In genomic region chr3L:17012017-17012719, dm6 we compare ENCODE assay signal across 1 fruit fly cellular context.
A peak's percentile ranks its signal among the peaks of the same experiment; 100 is the strongest.
TF ChIP-seq lines count a peak whose summit lies in the region.

TSS of gene CG3764 (minus strand) at chr3L:17012565.

TF ChIP-seq in whole organism, embryonic, 481 proteins besides CTCF, POLR2A, EP300 and RAD21 (continued from another document and continues in another):
- no peak for TF ChIP-seq Gsc (GFP tag; IDR thresholded peaks at IDR 0.05; lab: Robert Waterston, UW)
- TF ChIP-seq CG17802 (tag; optimal IDR thresholded peaks at IDR 0.05; lab: Kevin White, UChicago), result peak; percentile 72
- peak; percentile 46 for TF ChIP-seq BEAF-32 (GFP tag; optimal IDR thresholded peaks at IDR 0.05; lab: Kevin White, UChicago)
- TF ChIP-seq Eip74EF (GFP tag; optimal IDR thresholded peaks at IDR 0.05; lab: Kevin White, UChicago), result peak in 1 of 2 experiments; percentile 96
- TF ChIP-seq Hmx (GFP tag; optimal IDR thresholded peaks at IDR 0.05; lab: Kevin White, UChicago), result no peak
- peak; percentile 62 for TF ChIP-seq ttk (GFP tag; IDR thresholded peaks at IDR 0.05; lab: Robert Waterston, UW)
- 0 out of 2 replicates have a peak, but pooled peaks have one; percentile 31 for TF ChIP-seq gt (GFP tag; IDR thresholded peaks at IDR 0.05; lab: Robert Waterston, UW)
- peak; percentile 40 for TF ChIP-seq CG30403 (GFP tag; optimal IDR thresholded peaks at IDR 0.05; lab: Kevin White, UChicago)
- peak; percentile 85 for TF ChIP-seq NC2β (GFP tag; optimal IDR thresholded peaks at IDR 0.05; lab: Kevin White, UChicago)
- TF ChIP-seq NK7.1 (GFP tag; optimal IDR thresholded peaks at IDR 0.05; lab: Kevin White, UChicago), result peak; percentile 77
- TF ChIP-seq pnt (GFP tag; optimal IDR thresholded peaks at IDR 0.05; lab: Kevin White, UChicago), result peak; percentile 60
- no peak for TF ChIP-seq sna (GFP tag; IDR thresholded peaks at IDR 0.05; lab: Robert Waterston, UW; ENCODE audit: partially characterized antibody)
- TF ChIP-seq sc (optimal IDR thresholded peaks at IDR 0.05; lab: Kevin White, UChicago), result no peak
- peak; percentile 70 for TF ChIP-seq sc (GFP tag; optimal IDR thresholded peaks at IDR 0.05; lab: Kevin White, UChicago)
- TF ChIP-seq CG8924 (tag; optimal IDR thresholded peaks at IDR 0.05; lab: Kevin White, UChicago), result peak; percentile 78
- peak; percentile 76 for TF ChIP-seq CG13424 (tag; optimal IDR thresholded peaks at IDR 0.05; lab: Kevin White, UChicago)
- peak; percentile 67 for TF ChIP-seq grn (GFP tag; optimal IDR thresholded peaks at IDR 0.05; lab: Kevin White, UChicago)
- TF ChIP-seq Dfd (GFP tag; optimal IDR thresholded peaks at IDR 0.05; lab: Kevin White, UChicago), result no peak
- peak; percentile 60 for TF ChIP-seq slbo (GFP tag; IDR thresholded peaks at IDR 0.05; lab: Robert Waterston, UW)
- TF ChIP-seq CG11696 (GFP tag; IDR thresholded peaks at IDR 0.05; lab: Robert Waterston, UW), result 0 out of 2 replicates have a peak, but pooled peaks have one; percentile 6
- TF ChIP-seq CG2202 (tag; optimal IDR thresholded peaks at IDR 0.05; lab: Kevin White, UChicago), result peak; percentile 78
- TF ChIP-seq CG18599 (GFP tag; optimal IDR thresholded peaks at IDR 0.05; lab: Kevin White, UChicago), result peak; percentile 76
- peak; percentile 34 for TF ChIP-seq cato (GFP tag; optimal IDR thresholded peaks at IDR 0.05; lab: Kevin White, UChicago; ENCODE audit: borderline replicate concordance)
- peak; percentile 54 for TF ChIP-seq CG3995 (GFP tag; optimal IDR thresholded peaks at IDR 0.05; lab: Kevin White, UChicago)
- TF ChIP-seq slou (GFP tag; optimal IDR thresholded peaks at IDR 0.05; lab: Kevin White, UChicago), result no peak
- peak; percentile 52 for TF ChIP-seq Six4 (GFP tag; optimal IDR thresholded peaks at IDR 0.05; lab: Kevin White, UChicago)
- no peak for TF ChIP-seq h (optimal IDR thresholded peaks at IDR 0.05; lab: Kevin White, UChicago)
- TF ChIP-seq CG9609 (GFP tag; optimal IDR thresholded peaks at IDR 0.05; lab: Kevin White, UChicago), result peak; percentile 63
- TF ChIP-seq CG33557 (GFP tag; optimal IDR thresholded peaks at IDR 0.05; lab: Kevin White, UChicago), result peak; percentile 82
- peak; percentile 59 for TF ChIP-seq CG13624 (GFP tag; optimal IDR thresholded peaks at IDR 0.05; lab: Kevin White, UChicago)
- peak; percentile 79 for TF ChIP-seq CG2678 (tag; optimal IDR thresholded peaks at IDR 0.05; lab: Kevin White, UChicago)
- no peak for TF ChIP-seq CG34224 (GFP tag; IDR thresholded peaks at IDR 0.05; lab: Robert Waterston, UW; ENCODE audit: partially characterized antibody)
- no peak for TF ChIP-seq toy (GFP tag; IDR thresholded peaks at IDR 0.05; lab: Robert Waterston, UW)
- peak; percentile 82 for TF ChIP-seq Camta (GFP tag; optimal IDR thresholded peaks at IDR 0.05; lab: Kevin White, UChicago)
- TF ChIP-seq CG12236 (GFP tag; optimal IDR thresholded peaks at IDR 0.05; lab: Kevin White, UChicago), result peak; percentile 68
- peak; percentile 91 for TF ChIP-seq CG12071 (GFP tag; optimal IDR thresholded peaks at IDR 0.05; lab: Kevin White, UChicago)
- TF ChIP-seq MBD-R2 (GFP tag; IDR thresholded peaks at IDR 0.05; lab: Robert Waterston, UW), result peak; percentile 58; the same call in 1 of the 2 replicates
- TF ChIP-seq sqz (GFP tag; optimal IDR thresholded peaks at IDR 0.05; lab: Kevin White, UChicago), result peak; percentile 87
- peak; percentile 42 to 59 for TF ChIP-seq chif (GFP tag; optimal IDR thresholded peaks at IDR 0.05; lab: Kevin White, UChicago)
- TF ChIP-seq Mes4 (GFP tag; optimal IDR thresholded peaks at IDR 0.05; lab: Kevin White, UChicago), result peak; percentile 83
- peak; percentile 83 for TF ChIP-seq vvl (GFP tag; IDR thresholded peaks at IDR 0.05; lab: Robert Waterston, UW)
- peak; percentile 47 for TF ChIP-seq D19A (tag; optimal IDR thresholded peaks at IDR 0.05; lab: Kevin White, UChicago)
- TF ChIP-seq Hey (tag; optimal IDR thresholded peaks at IDR 0.05; lab: Kevin White, UChicago), result peak; percentile 79
- peak; percentile 72 for TF ChIP-seq Vsx1 (GFP tag; optimal IDR thresholded peaks at IDR 0.05; lab: Kevin White, UChicago)
- TF ChIP-seq CG12104 (GFP tag; optimal IDR thresholded peaks at IDR 0.05; lab: Kevin White, UChicago), result peak; percentile 74
- TF ChIP-seq CG18476 (GFP tag; optimal IDR thresholded peaks at IDR 0.05; lab: Kevin White, UChicago), result peak; percentile 37
- peak; percentile 67 for TF ChIP-seq CG18262 (tag; optimal IDR thresholded peaks at IDR 0.05; lab: Kevin White, UChicago)
- TF ChIP-seq CG7271 (tag; optimal IDR thresholded peaks at IDR 0.05; lab: Kevin White, UChicago), result peak; percentile 72
- TF ChIP-seq CG10462 (GFP tag; optimal IDR thresholded peaks at IDR 0.05; lab: Kevin White, UChicago), result peak; percentile 37
- TF ChIP-seq al (GFP tag; IDR thresholded peaks at IDR 0.05; lab: Robert Waterston, UW), result no peak
- peak; percentile 62 for TF ChIP-seq Abd-B (GFP tag; optimal IDR thresholded peaks at IDR 0.05; lab: Kevin White, UChicago)
- TF ChIP-seq CG10366 (GFP tag; IDR thresholded peaks at IDR 0.05; lab: Robert Waterston, UW), result no peak
- TF ChIP-seq bbx (GFP tag; IDR thresholded peaks at IDR 0.05; lab: Robert Waterston, UW; ENCODE audit: partially characterized antibody), result peak; percentile 65
- TF ChIP-seq btn (GFP tag; optimal IDR thresholded peaks at IDR 0.05; lab: Kevin White, UChicago), result peak; percentile 77
- TF ChIP-seq CG43689 (GFP tag; IDR thresholded peaks at IDR 0.05; lab: Robert Waterston, UW), result no peak
- TF ChIP-seq slp2 (GFP tag; optimal IDR thresholded peaks at IDR 0.05; lab: Kevin White, UChicago), result peak; percentile 59
- TF ChIP-seq Ada2b (GFP tag; IDR thresholded peaks at IDR 0.05; lab: Robert Waterston, UW), result peak; percentile 37; the same call in 1 of the 2 replicates
- no peak for TF ChIP-seq cas (GFP tag; IDR thresholded peaks at IDR 0.05; lab: Robert Waterston, UW)
- TF ChIP-seq emc (GFP tag; optimal IDR thresholded peaks at IDR 0.05; lab: Kevin White, UChicago), result peak; percentile 71
- TF ChIP-seq shn (GFP tag; optimal IDR thresholded peaks at IDR 0.05; lab: Kevin White, UChicago), result peak; percentile 60
- no peak for TF ChIP-seq CG9437 (GFP tag; optimal IDR thresholded peaks at IDR 0.05; lab: Kevin White, UChicago)
- peak; percentile 80 for TF ChIP-seq CG13123 (GFP tag; optimal IDR thresholded peaks at IDR 0.05; lab: Kevin White, UChicago)
- TF ChIP-seq nmo (GFP tag; optimal IDR thresholded peaks at IDR 0.05; lab: Kevin White, UChicago), result peak; percentile 70
- peak; percentile 40 for TF ChIP-seq vfl (GFP tag; optimal IDR thresholded peaks at IDR 0.05; lab: Kevin White, UChicago)
- TF ChIP-seq CG3065 (GFP tag; optimal IDR thresholded peaks at IDR 0.05; lab: Kevin White, UChicago), result peak; percentile 38
- TF ChIP-seq Mrtf (GFP tag; IDR thresholded peaks at IDR 0.05; lab: Robert Waterston, UW), result peak; percentile 50; the same call in 1 of the 3 replicates
- peak; percentile 33 for TF ChIP-seq tup (GFP tag; optimal IDR thresholded peaks at IDR 0.05; lab: Kevin White, UChicago)
- no peak for TF ChIP-seq pita (GFP tag; optimal IDR thresholded peaks at IDR 0.05; lab: Kevin White, UChicago)
- peak; percentile 100 for TF ChIP-seq ewg (GFP tag; optimal IDR thresholded peaks at IDR 0.05; lab: Kevin White, UChicago)
- TF ChIP-seq da (GFP tag; optimal IDR thresholded peaks at IDR 0.05; lab: Kevin White, UChicago), result peak; percentile 72
- TF ChIP-seq CG32767 (GFP tag; IDR thresholded peaks at IDR 0.05; lab: Robert Waterston, UW), result peak; percentile 88
- TF ChIP-seq CG2875 (GFP tag; optimal IDR thresholded peaks at IDR 0.05; lab: Kevin White, UChicago), result peak; percentile 87
- no peak for TF ChIP-seq CG2129 (GFP tag; IDR thresholded peaks at IDR 0.05; lab: Robert Waterston, UW; ENCODE audit: partially characterized antibody)
- TF ChIP-seq CG12155 (GFP tag; optimal IDR thresholded peaks at IDR 0.05; lab: Kevin White, UChicago), result no peak
- peak; percentile 61 for TF ChIP-seq CG13287 (GFP tag; IDR thresholded peaks at IDR 0.05; lab: Robert Waterston, UW; ENCODE audit: partially characterized antibody)
- peak; percentile 77 for TF ChIP-seq CG15011 (GFP tag; optimal IDR thresholded peaks at IDR 0.05; lab: Kevin White, UChicago)
- TF ChIP-seq CG14965 (GFP tag; optimal IDR thresholded peaks at IDR 0.05; lab: Kevin White, UChicago; ENCODE audit: borderline replicate concordance), result peak; percentile 34
- peak in 1 of 2 experiments; percentile 39 for TF ChIP-seq insv (GFP tag; optimal IDR thresholded peaks at IDR 0.05; lab: Kevin White, UChicago)
- TF ChIP-seq HLHmδ (GFP tag; optimal IDR thresholded peaks at IDR 0.05; lab: Kevin White, UChicago), result peak; percentile 94
- TF ChIP-seq stc (GFP tag; IDR thresholded peaks at IDR 0.05; lab: Robert Waterston, UW), result peak; percentile 73
- TF ChIP-seq Fer2 (tag; optimal IDR thresholded peaks at IDR 0.05; lab: Kevin White, UChicago), result peak; percentile 67
- TF ChIP-seq ash1 (GFP tag; optimal IDR thresholded peaks at IDR 0.05; lab: Kevin White, UChicago), result peak; percentile 89
- TF ChIP-seq twi (tag; optimal IDR thresholded peaks at IDR 0.05; lab: Kevin White, UChicago), result peak; percentile 49
- no peak for TF ChIP-seq CG4730 (GFP tag; IDR thresholded peaks at IDR 0.05; lab: Robert Waterston, UW)
- peak; percentile 31 for TF ChIP-seq CG30431 (GFP tag; optimal IDR thresholded peaks at IDR 0.05; lab: Kevin White, UChicago)
- TF ChIP-seq CG9215 (GFP tag; IDR thresholded peaks at IDR 0.05; lab: Robert Waterston, UW), result no peak
- TF ChIP-seq dmrt99B (tag; optimal IDR thresholded peaks at IDR 0.05; lab: Kevin White, UChicago), result peak; percentile 68
- TF ChIP-seq CG5180 (GFP tag; optimal IDR thresholded peaks at IDR 0.05; lab: Kevin White, UChicago), result peak; percentile 73
- TF ChIP-seq CG17829 (tag; optimal IDR thresholded peaks at IDR 0.05; lab: Kevin White, UChicago), result peak; percentile 76
- peak; percentile 83 for TF ChIP-seq CoRest (tag; optimal IDR thresholded peaks at IDR 0.05; lab: Kevin White, UChicago)
- peak; percentile 90 for TF ChIP-seq Fer1 (GFP tag; optimal IDR thresholded peaks at IDR 0.05; lab: Kevin White, UChicago)
- peak; percentile 32 for TF ChIP-seq Bteb2 (GFP tag; optimal IDR thresholded peaks at IDR 0.05; lab: Kevin White, UChicago)
- no peak for TF ChIP-seq ap (GFP tag; IDR thresholded peaks at IDR 0.05; lab: Robert Waterston, UW)
- TF ChIP-seq tx (GFP tag; optimal IDR thresholded peaks at IDR 0.05; lab: Kevin White, UChicago), result peak; percentile 47
- TF ChIP-seq lmd (GFP tag; IDR thresholded peaks at IDR 0.05; lab: Robert Waterston, UW), result peak; percentile 45; the same call in 1 of the 2 replicates
- no peak for TF ChIP-seq Hr78 (GFP tag; optimal IDR thresholded peaks at IDR 0.05; lab: Kevin White, UChicago)
- TF ChIP-seq CG10431 (GFP tag; optimal IDR thresholded peaks at IDR 0.05; lab: Kevin White, UChicago), result peak; percentile 86
- peak; percentile 100 for TF ChIP-seq Opbp (GFP tag; IDR thresholded peaks at IDR 0.05; lab: Robert Waterston, UW; ENCODE audit: partially characterized antibody)
- peak; percentile 76 for TF ChIP-seq CG13894 (tag; optimal IDR thresholded peaks at IDR 0.05; lab: Kevin White, UChicago)
- TF ChIP-seq Stat92E (GFP tag; optimal IDR thresholded peaks at IDR 0.05; lab: Kevin White, UChicago), result peak in 1 of 3 experiments; percentile 72
- peak; percentile 64 for TF ChIP-seq CG8388 (GFP tag; optimal IDR thresholded peaks at IDR 0.05; lab: Kevin White, UChicago)
- no peak for TF ChIP-seq HLH4C (GFP tag; IDR thresholded peaks at IDR 0.05; lab: Robert Waterston, UW; ENCODE audit: partially characterized antibody)
- TF ChIP-seq dan (GFP tag; IDR thresholded peaks at IDR 0.05; lab: Robert Waterston, UW), result no peak
- TF ChIP-seq CG34376 (GFP tag; optimal IDR thresholded peaks at IDR 0.05; lab: Kevin White, UChicago), result peak; percentile 95
- peak; percentile 24 for TF ChIP-seq CG7745 (tag; optimal IDR thresholded peaks at IDR 0.05; lab: Kevin White, UChicago)
- TF ChIP-seq Scr (GFP tag; IDR thresholded peaks at IDR 0.05; lab: Robert Waterston, UW; ENCODE audit: partially characterized antibody), result peak; percentile 44; the same call in 1 of the 2 replicates
- no peak for TF ChIP-seq CG2889 (GFP tag; IDR thresholded peaks at IDR 0.05; lab: Robert Waterston, UW)
- peak; percentile 67 for TF ChIP-seq Hand (GFP tag; optimal IDR thresholded peaks at IDR 0.05; lab: Kevin White, UChicago)
- no peak for TF ChIP-seq crol (GFP tag; IDR thresholded peaks at IDR 0.05; lab: Robert Waterston, UW)
- TF ChIP-seq dmrt11E (tag; optimal IDR thresholded peaks at IDR 0.05; lab: Kevin White, UChicago), result peak; percentile 44
- TF ChIP-seq CG4282 (GFP tag; optimal IDR thresholded peaks at IDR 0.05; lab: Kevin White, UChicago), result peak; percentile 72
- peak; percentile 82; the same call in 2 of the 3 replicates for TF ChIP-seq ken (GFP tag; IDR thresholded peaks at IDR 0.05; lab: Robert Waterston, UW)
- no peak for TF ChIP-seq Hr39 (optimal IDR thresholded peaks at IDR 0.05; lab: Kevin White, UChicago)
- peak; percentile 47; the same call in 1 of the 3 replicates for TF ChIP-seq CG6791 (GFP tag; IDR thresholded peaks at IDR 0.05; lab: Robert Waterston, UW; ENCODE audit: partially characterized antibody)
- peak; percentile 6 for TF ChIP-seq fd96Cb (tag; optimal IDR thresholded peaks at IDR 0.05; lab: Kevin White, UChicago)
- peak; percentile 44; the same call in 2 of the 3 replicates for TF ChIP-seq so (GFP tag; IDR thresholded peaks at IDR 0.05; lab: Robert Waterston, UW)
- TF ChIP-seq GATAe (GFP tag; conservative IDR thresholded peaks at IDR 0.05; lab: Robert Waterston, UW), result no peak
- peak; percentile 50 for TF ChIP-seq maf-S (GFP tag; optimal IDR thresholded peaks at IDR 0.05; lab: Kevin White, UChicago)
- peak; percentile 74 for TF ChIP-seq pfk (GFP tag; optimal IDR thresholded peaks at IDR 0.05; lab: Kevin White, UChicago)
- TF ChIP-seq luna (GFP tag; optimal IDR thresholded peaks at IDR 0.05; lab: Kevin White, UChicago), result no peak
- TF ChIP-seq Bdp1 (GFP tag; optimal IDR thresholded peaks at IDR 0.05; lab: Kevin White, UChicago), result peak; percentile 65
- peak; percentile 83 for TF ChIP-seq CG34422 (GFP tag; IDR thresholded peaks at IDR 0.05; lab: Robert Waterston, UW)
- peak; percentile 44; the same call in 1 of the 2 replicates for TF ChIP-seq ranshi (GFP tag; IDR thresholded peaks at IDR 0.05; lab: Robert Waterston, UW)
- peak; percentile 60 to 77 for TF ChIP-seq dpn (GFP tag; optimal IDR thresholded peaks at IDR 0.05; lab: Kevin White, UChicago)
- peak; percentile 78 for TF ChIP-seq nom (GFP tag; optimal IDR thresholded peaks at IDR 0.05; lab: Kevin White, UChicago)
- TF ChIP-seq MTF-1 (GFP tag; optimal IDR thresholded peaks at IDR 0.05; lab: Kevin White, UChicago; ENCODE audit: borderline replicate concordance), result peak; percentile 88
- TF ChIP-seq CHES-1-like (GFP tag; optimal IDR thresholded peaks at IDR 0.05; lab: Kevin White, UChicago), result peak; percentile 92
- peak; percentile 93 for TF ChIP-seq ci (GFP tag; IDR thresholded peaks at IDR 0.05; lab: Robert Waterston, UW)
